Worm (Caenorhabditis elegans) whole organism, young adult: ENCODE measurements around the gene twk-20.

Experiments used
- F39B2.1 ChIP-seq: fragments of 200-800 bp; sonication (Bioruptor generic); IDR thresholded peaks from 2 replicates; pipeline ENCODE4 v1.3.6; 2022; ENCODE audit warnings: missing genetic modification reagents, missing genetic modification characterization, missing compliant biosample characterization
- ama-1 ChIP-seq, 3 experiments: fragments of 150-350 bp in 1 of 3; sonication (generic microtip) in 2 of 3; optimal IDR thresholded peaks; 2 replicates each; lab custom pipeline; 2014 to 2018; ENCODE audit warnings: missing biosample characterization in 2 of 3, missing genetic modification characterization in 2 of 3, missing genetic modification reagents in 2 of 3
- hrde-1 ChIP-seq: sonication (generic microtip); optimal IDR thresholded peaks from 2 replicates; lab custom pipeline; 2016; ENCODE audit warnings: missing genetic modification characterization, mild to moderate bottlenecking, missing compliant biosample characterization, moderate library complexity, missing genotype, missing genetic modification reagents, borderline replicate concordance
- madf-3 ChIP-seq: fragments of 200-800 bp; sonication (Bioruptor generic); IDR thresholded peaks from 2 replicates; pipeline ENCODE4 v1.3.6; 2022; ENCODE audit warnings: missing genetic modification reagents, missing genetic modification characterization, missing compliant biosample characterization
- pha-4 ChIP-seq: fragments of 150-350 bp; sonication (generic microtip); optimal IDR thresholded peaks from 2 replicates; lab custom pipeline; 2014; ENCODE audit warnings: missing biosample characterization, missing genetic modification reagents, missing genetic modification characterization
- rcor-1 ChIP-seq: fragments of 200-800 bp; sonication (Bioruptor generic); IDR thresholded peaks from 2 replicates; pipeline ENCODE4 v1.3.6; 2022; ENCODE audit warnings: missing genetic modification reagents, missing genetic modification characterization, missing compliant biosample characterization
- unc-62 ChIP-seq: fragments of 150-350 bp; optimal IDR thresholded peaks from 2 replicates; lab custom pipeline; 2014; ENCODE audit warnings: missing biosample characterization, missing genetic modification reagents, missing genetic modification characterization
- ztf-18 ChIP-seq: sonication (generic microtip); optimal IDR thresholded peaks from 2 replicates; lab custom pipeline; 2016; ENCODE audit warnings: missing genotype, mild to moderate bottlenecking, missing genetic modification characterization, missing compliant biosample characterization
- ztf-28 ChIP-seq: fragments of 200-800 bp; sonication (Bioruptor generic); IDR thresholded peaks from 2 replicates; pipeline ENCODE4 v1.3.6; 2022; ENCODE audit warnings: missing genetic modification reagents, missing genetic modification characterization, missing compliant biosample characterization

DNA sequence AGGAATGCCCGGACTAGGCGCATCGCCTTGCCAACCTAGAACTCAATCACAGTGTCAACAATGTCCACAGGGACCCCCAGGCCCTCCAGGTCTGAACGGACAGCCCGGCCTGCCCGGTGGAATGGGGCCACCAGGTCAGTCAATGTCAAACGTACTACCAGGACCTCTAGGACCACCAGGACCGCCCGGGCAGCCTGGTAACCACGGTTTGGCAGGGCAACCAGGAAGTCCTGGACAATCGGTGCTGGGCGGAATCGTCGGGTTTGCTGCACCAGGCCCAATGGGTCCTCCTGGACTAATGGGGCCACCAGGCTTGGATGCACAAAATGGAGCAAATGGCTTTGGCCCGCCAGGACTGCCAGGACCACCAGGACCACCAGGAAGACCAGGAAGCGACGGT is 49.0 kb upstream of the twk-20 start:
- TF ChIP-seq madf-3 (GFP tag; lab: Robert Waterston, UW) (no peak), rcor-1 (no peak), pha-4 (no peak), ama-1 (optimal IDR thresholded peaks at IDR 0.05; lab: Kevin White, UChicago) (no peak), ama-1 (GFP tag; optimal IDR thresholded peaks at IDR 0.05; lab: Kevin White, UChicago) (no peak), hrde-1 (tag; lab: Kevin White, UChicago) (no peak), unc-62 (no peak), ztf-28 (GFP tag; lab: Robert Waterston, UW) (no peak), F39B2.1 (GFP tag; lab: Robert Waterston, UW) (no peak), ztf-18 (no peak)
